Fruit fly (Drosophila melanogaster) whole organism, embryonic: ENCODE measurements around the gene CG11664.

ENCODE experiments used
- Adf1 ChIP-seq: fragments of 200-800 bp; sonication (Bioruptor generic); IDR thresholded peaks from 2 replicates; pipeline ENCODE4 v1.3.6; 2022; ENCODE audit warnings: missing biosample characterization, missing genetic modification characterization
- B-H2 ChIP-seq: fragments of 200-800 bp; sonication (Bioruptor generic); optimal IDR thresholded peaks from 2 replicates; lab custom pipeline; 2018; ENCODE audit warnings: missing biosample characterization, mild to moderate bottlenecking, missing genetic modification characterization
- CG10366 ChIP-seq: fragments of 200-800 bp; sonication (Bioruptor generic); IDR thresholded peaks from 2 replicates; pipeline ENCODE4 v1.3.6; 2022; ENCODE audit warnings: missing biosample characterization, missing genetic modification characterization
- CG11456 ChIP-seq: fragments of 200-800 bp; sonication (Bioruptor generic); IDR thresholded peaks from 3 replicates; pipeline ENCODE4 v1.3.6; 2022; ENCODE audit warnings: missing biosample characterization, missing genetic modification characterization
- CG11723 ChIP-seq: fragments of 200-800 bp; sonication (Bioruptor generic); optimal IDR thresholded peaks from 2 replicates; lab custom pipeline; 2017; ENCODE audit warnings: missing biosample characterization, mild to moderate bottlenecking, missing genetic modification characterization
- CG12391 ChIP-seq: fragments of 200-800 bp; sonication (Bioruptor generic); optimal IDR thresholded peaks from 3 replicates; lab custom pipeline; 2018; ENCODE audit warnings: missing biosample characterization, mild to moderate bottlenecking, missing genetic modification characterization, moderate library complexity
- CG13424 ChIP-seq: fragments of 200-800 bp; sonication (Bioruptor generic); optimal IDR thresholded peaks from 2 replicates; lab custom pipeline; 2019; ENCODE audit warnings: missing biosample characterization, mild to moderate bottlenecking, missing genetic modification characterization, moderate library complexity
- CG14667 ChIP-seq: fragments of 200-800 bp; sonication (Bioruptor generic); IDR thresholded peaks from 2 replicates; pipeline ENCODE4 v1.3.6; 2022; ENCODE audit warnings: missing biosample characterization, missing genetic modification characterization
- CG17385 ChIP-seq: fragments of 200-800 bp; sonication (Bioruptor generic); optimal IDR thresholded peaks from 3 replicates; lab custom pipeline; 2018; ENCODE audit warnings: missing biosample characterization, mild to moderate bottlenecking, missing genetic modification characterization
- CG18599 ChIP-seq: fragments of 200-800 bp; sonication (Bioruptor generic); optimal IDR thresholded peaks from 3 replicates; lab custom pipeline; 2017; ENCODE audit warnings: missing biosample characterization, missing genetic modification characterization, mild to moderate bottlenecking, moderate library complexity, missing genetic modification reagents
- CG4360 ChIP-seq: fragments of 200-800 bp; sonication (Bioruptor generic); IDR thresholded peaks from 2 replicates; pipeline ENCODE4 v1.3.6; 2022; ENCODE audit warnings: missing biosample characterization, missing genetic modification characterization
- CG5180 ChIP-seq: fragments of 200-800 bp; sonication (Bioruptor generic); optimal IDR thresholded peaks from 3 replicates; lab custom pipeline; 2017; ENCODE audit warnings: missing biosample characterization, missing genetic modification characterization, mild to moderate bottlenecking, moderate library complexity, missing genetic modification reagents
- CG7556 ChIP-seq: fragments of 200-800 bp; sonication (Bioruptor generic); optimal IDR thresholded peaks from 2 replicates; lab custom pipeline; 2017; ENCODE audit warnings: missing biosample characterization, mild to moderate bottlenecking, missing genetic modification characterization
- CG9932 ChIP-seq: fragments of 200-800 bp; sonication (Bioruptor generic); IDR thresholded peaks from 2 replicates; pipeline ENCODE4 v1.3.6; 2022; ENCODE audit warnings: missing biosample characterization, missing genetic modification characterization
- D19B ChIP-seq: fragments of 200-800 bp; sonication (Bioruptor generic); optimal IDR thresholded peaks from 2 replicates; lab custom pipeline; 2017; ENCODE audit warnings: missing biosample characterization, mild to moderate bottlenecking, missing genetic modification characterization
- Dfd ChIP-seq, 2 experiments: fragments of >200 bp; optimal IDR thresholded peaks; 2 replicates each; lab custom pipeline; 2017; ENCODE audit warnings: missing biosample characterization in 2 of 2, missing genetic modification characterization in 2 of 2
- E2f2 ChIP-seq: fragments of 200-800 bp; sonication (Bioruptor generic); IDR thresholded peaks from 2 replicates; pipeline ENCODE4 v1.3.6; 2022; ENCODE audit warnings: missing biosample characterization, missing genetic modification characterization
- Ets65A ChIP-seq: fragments of 200-800 bp; sonication (Bioruptor generic); peaks from one replicate; lab custom pipeline; 2016; ENCODE audit warnings: missing biosample characterization, missing genetic modification characterization
- Gug ChIP-seq: fragments of 200-800 bp; sonication (Bioruptor generic); IDR thresholded peaks from 4 replicates; pipeline ENCODE4 v1.3.6; 2022; ENCODE audit warnings: missing biosample characterization, missing genetic modification characterization
- Hmr ChIP-seq: fragments of 200-800 bp; sonication (Bioruptor generic); optimal IDR thresholded peaks from 3 replicates; lab custom pipeline; 2017; ENCODE audit warnings: mild to moderate bottlenecking, missing biosample characterization, missing genetic modification reagents, missing genetic modification characterization
- Hr78 ChIP-seq, 2 experiments: fragments of 200-800 bp in 1 of 2; fragments of >200 bp in 1 of 2; sonication (Bioruptor generic) in 1 of 2; optimal IDR thresholded peaks; 2 replicates each; lab custom pipeline; 2017 to 2019; ENCODE audit warnings: missing biosample characterization in 2 of 2, missing genetic modification characterization in 2 of 2, mild to moderate bottlenecking in 1 of 2, moderate library complexity in 1 of 2
- Nf-YB ChIP-seq: fragments of 200-800 bp; sonication (Bioruptor generic); optimal IDR thresholded peaks from 3 replicates; lab custom pipeline; 2019; ENCODE audit warnings: missing biosample characterization, mild to moderate bottlenecking, missing genetic modification characterization, moderate library complexity
- Ptx1 ChIP-seq: fragments of 200-800 bp; sonication (Bioruptor generic); IDR thresholded peaks from 2 replicates; pipeline ENCODE4 v1.3.6; 2022; ENCODE audit warnings: missing biosample characterization, missing genetic modification characterization
- Rfx ChIP-seq: fragments of 200-800 bp; sonication (Bioruptor generic); IDR thresholded peaks from 2 replicates; pipeline ENCODE4 v1.3.6; 2022; ENCODE audit warnings: missing biosample characterization, missing genetic modification characterization
- YL-1 ChIP-seq: fragments of 200-800 bp; sonication (Bioruptor generic); optimal IDR thresholded peaks from 3 replicates; lab custom pipeline; 2017; ENCODE audit warnings: missing biosample characterization, mild to moderate bottlenecking, missing genetic modification characterization
- az2 ChIP-seq: fragments of 200-800 bp; sonication (Bioruptor generic); optimal IDR thresholded peaks from 3 replicates; lab custom pipeline; 2016; ENCODE audit warnings: missing biosample characterization, missing genetic modification characterization
- bbx ChIP-seq: fragments of 200-800 bp; sonication (Bioruptor generic); IDR thresholded peaks from 2 replicates; pipeline ENCODE4 v1.3.6; 2022; ENCODE audit warnings: missing biosample characterization, missing genetic modification characterization; ENCODE audit not compliant: partially characterized antibody
- bsh ChIP-seq, 2 experiments: fragments of 200-800 bp; sonication (Bioruptor generic); optimal IDR thresholded peaks; 2 replicates each; lab custom pipeline; 2017 to 2018; ENCODE audit warnings: mild to moderate bottlenecking in 2 of 2, missing biosample characterization in 2 of 2, missing genetic modification characterization in 2 of 2, moderate library complexity in 1 of 2
- chn ChIP-seq: fragments of 200-800 bp; sonication (Bioruptor generic); optimal IDR thresholded peaks from 2 replicates; lab custom pipeline; 2016; ENCODE audit warnings: missing biosample characterization, missing genetic modification characterization
- ci ChIP-seq: fragments of 200-800 bp; sonication (Bioruptor generic); IDR thresholded peaks from 3 replicates; pipeline ENCODE4 v1.3.6; 2022; ENCODE audit warnings: missing biosample characterization, missing genetic modification characterization
- crp ChIP-seq, 2 experiments: fragments of 200-800 bp; sonication (Bioruptor generic); optimal IDR thresholded peaks; 2 replicates in 1 of 2; 3 replicates in 1 of 2; lab custom pipeline; 2017; ENCODE audit warnings: missing biosample characterization in 2 of 2, missing genetic modification characterization in 2 of 2, mild to moderate bottlenecking in 1 of 2, moderate library complexity in 1 of 2
- cwo ChIP-seq: fragments of 200-800 bp; sonication (Bioruptor generic); optimal IDR thresholded peaks from 3 replicates; lab custom pipeline; 2017; ENCODE audit warnings: missing biosample characterization, missing genetic modification characterization, mild to moderate bottlenecking, moderate library complexity, missing genetic modification reagents
- dysf ChIP-seq: fragments of 200-800 bp; sonication (Bioruptor generic); IDR thresholded peaks from 3 replicates; pipeline ENCODE4 v1.3.6; 2022; ENCODE audit warnings: missing biosample characterization, missing genetic modification characterization
- hkb ChIP-seq, 2 experiments: fragments of 200-800 bp in 1 of 2; fragments of >200 bp in 1 of 2; sonication (Bioruptor generic) in 1 of 2; IDR thresholded peaks in 1 of 2; optimal IDR thresholded peaks in 1 of 2; 2 replicates each; pipeline versions ENCODE4 v1.3.6 to Lab custom; 2017 to 2022; ENCODE audit warnings: missing biosample characterization in 1 of 2, missing genetic modification characterization in 1 of 2
- nom ChIP-seq: fragments of 200-800 bp; sonication (Bioruptor generic); optimal IDR thresholded peaks from 2 replicates; lab custom pipeline; 2017; ENCODE audit warnings: missing biosample characterization, missing genetic modification characterization, mild to moderate bottlenecking, moderate library complexity, missing genetic modification reagents
- prd ChIP-seq, 3 experiments: fragments of >200 bp in 2 of 3; fragments of 200-800 bp in 1 of 3; sonication (Bioruptor generic) in 1 of 3; optimal IDR thresholded peaks in 2 of 3; IDR thresholded peaks in 1 of 3; 2 replicates in 2 of 3; 3 replicates in 1 of 3; pipeline versions ENCODE4 v1.3.6 to Lab custom; 2017 to 2022; ENCODE audit warnings: missing biosample characterization in 1 of 3, missing genetic modification characterization in 1 of 3
- row ChIP-seq: fragments of 200-800 bp; sonication (Bioruptor generic); IDR thresholded peaks from 3 replicates; pipeline ENCODE4 v1.3.6; 2022; ENCODE audit warnings: missing biosample characterization, missing genetic modification characterization
- scrt ChIP-seq: fragments of 200-800 bp; sonication (Bioruptor generic); optimal IDR thresholded peaks from 2 replicates; lab custom pipeline; 2018; ENCODE audit warnings: missing biosample characterization, mild to moderate bottlenecking, missing genetic modification characterization, moderate library complexity
- slbo ChIP-seq: fragments of 200-800 bp; sonication (Bioruptor generic); IDR thresholded peaks from 2 replicates; pipeline ENCODE4 v1.3.6; 2022; ENCODE audit warnings: missing biosample characterization, missing genetic modification characterization
- sna ChIP-seq: fragments of 200-800 bp; sonication (Bioruptor generic); IDR thresholded peaks from 2 replicates; pipeline ENCODE4 v1.3.6; 2022; ENCODE audit warnings: missing biosample characterization, missing genetic modification characterization; ENCODE audit not compliant: partially characterized antibody
- sob ChIP-seq: fragments of 200-800 bp; sonication (Bioruptor generic); IDR thresholded peaks from 2 replicates; pipeline ENCODE4 v1.3.6; 2022; ENCODE audit warnings: missing biosample characterization, missing genetic modification characterization
- sqz ChIP-seq: fragments of 200-800 bp; sonication (Bioruptor generic); optimal IDR thresholded peaks from 3 replicates; lab custom pipeline; 2018; ENCODE audit warnings: missing biosample characterization, mild to moderate bottlenecking, missing genetic modification characterization
- unc-4 ChIP-seq: fragments of 200-800 bp; sonication (Bioruptor generic); IDR thresholded peaks from 2 replicates; pipeline ENCODE4 v1.3.6; 2022; ENCODE audit warnings: missing biosample characterization, missing genetic modification characterization; ENCODE audit not compliant: partially characterized antibody
- z ChIP-seq: fragments of 200-800 bp; sonication (Bioruptor generic); IDR thresholded peaks from 3 replicates; pipeline ENCODE4 v1.3.6; 2022; ENCODE audit warnings: missing biosample characterization, missing genetic modification characterization
- zfh1 ChIP-seq: fragments of 200-800 bp; sonication (Bioruptor generic); IDR thresholded peaks from 3 replicates; pipeline ENCODE4 v1.3.6; 2022; ENCODE audit warnings: missing biosample characterization, missing genetic modification characterization

Gene CG11664

dm6 chrX:908763-909497 lies 33.4 kb downstream of the CG11664 start:
- peak; percentile 88 for TF ChIP-seq sqz (GFP tag; lab: Kevin White, UChicago)
- no peak for TF ChIP-seq CG14667 (GFP tag; lab: Robert Waterston, UW)
- peak; percentile 3 for TF ChIP-seq nom
- TF ChIP-seq az2 (GFP tag; lab: Kevin White, UChicago), result no peak
- peak; percentile 59 for TF ChIP-seq cwo (GFP tag; lab: Kevin White, UChicago)
- TF ChIP-seq Adf1, result peak; percentile 78
- peak; percentile 92 for TF ChIP-seq CG5180 (GFP tag; lab: Kevin White, UChicago)
- peak; percentile 50 for TF ChIP-seq scrt (GFP tag; lab: Kevin White, UChicago)
- TF ChIP-seq CG4360 (GFP tag; lab: Robert Waterston, UW), result peak; percentile 50; the same call in 1 of the 2 replicates
- TF ChIP-seq Hr78 (GFP tag; optimal IDR thresholded peaks at IDR 0.05; lab: Kevin White, UChicago), result peak in 1 of 2 experiments; percentile 1
- TF ChIP-seq z (GFP tag; lab: Robert Waterston, UW), result peak; percentile 96
- TF ChIP-seq CG17385 (GFP tag; lab: Kevin White, UChicago), result peak; percentile 60
- no peak for TF ChIP-seq YL-1 (GFP tag; lab: Kevin White, UChicago)
- no peak for TF ChIP-seq CG9932 (GFP tag; lab: Robert Waterston, UW)
- TF ChIP-seq CG11723, result no peak
- TF ChIP-seq bbx, result 0 out of 2 replicates have a peak, but pooled peaks have one; percentile 13
- no peak for TF ChIP-seq Dfd (GFP tag; optimal IDR thresholded peaks at IDR 0.05; lab: Kevin White, UChicago)
- no peak for TF ChIP-seq B-H2 (GFP tag; lab: Kevin White, UChicago)
- TF ChIP-seq sna (GFP tag; lab: Robert Waterston, UW), result 0 out of 2 replicates have a peak, but pooled peaks have one; percentile 19
- peak in 1 of 2 experiments; percentile 36 for TF ChIP-seq crp (GFP tag; optimal IDR thresholded peaks at IDR 0.05; lab: Kevin White, UChicago)

dm6 chrX:921359-921758 lies 45.8 kb downstream of the CG11664 start:
- TF ChIP-seq prd (optimal IDR thresholded peaks at IDR 0.05; lab: Kevin White, UChicago), result no peak
- TF ChIP-seq prd (GFP tag; IDR thresholded peaks at IDR 0.05; lab: Robert Waterston, UW), result peak; percentile 51; the same call in 1 of the 3 replicates
- TF ChIP-seq Gug (GFP tag; lab: Robert Waterston, UW), result no peak
- no peak for TF ChIP-seq CG4360 (GFP tag; lab: Robert Waterston, UW)
- TF ChIP-seq Ets65A (GFP tag; lab: Kevin White, UChicago), result peak; percentile 59
- TF ChIP-seq CG10366 (GFP tag; lab: Robert Waterston, UW), result 0 out of 2 replicates have a peak, but pooled peaks have one; percentile 12
- TF ChIP-seq CG18599, result peak; percentile 53
- TF ChIP-seq Rfx (GFP tag; lab: Robert Waterston, UW), result 0 out of 2 replicates have a peak, but pooled peaks have one; percentile 17
- TF ChIP-seq Nf-YB (GFP tag; lab: Kevin White, UChicago), result no peak
- peak in 1 of 2 experiments; percentile 25 for TF ChIP-seq bsh (GFP tag; optimal IDR thresholded peaks at IDR 0.05; lab: Kevin White, UChicago)
- TF ChIP-seq CG11456, result 0 out of 3 replicates have a peak, but pooled peaks have one; percentile 10
- TF ChIP-seq CG13424 (tag; lab: Kevin White, UChicago), result peak; percentile 2
- no peak for TF ChIP-seq E2f2 (GFP tag; lab: Robert Waterston, UW)
- peak; percentile 52 for TF ChIP-seq slbo (GFP tag; lab: Robert Waterston, UW)
- peak; percentile 45 for TF ChIP-seq D19B
- TF ChIP-seq zfh1 (GFP tag; lab: Robert Waterston, UW), result 0 out of 3 replicates have a peak, but pooled peaks have one; percentile 14
- TF ChIP-seq ci, result no peak
- TF ChIP-seq row (GFP tag; lab: Robert Waterston, UW), result peak; percentile 60; the same call in 2 of the 3 replicates
- peak; percentile 40; the same call in 1 of the 2 replicates for TF ChIP-seq Ptx1 (GFP tag; lab: Robert Waterston, UW)
- no peak for TF ChIP-seq hkb (optimal IDR thresholded peaks at IDR 0.05; lab: Kevin White, UChicago)
- 0 out of 2 replicates have a peak, but pooled peaks have one; percentile 27 for TF ChIP-seq hkb (GFP tag; IDR thresholded peaks at IDR 0.05; lab: Robert Waterston, UW)
- no peak for TF ChIP-seq chn (GFP tag; lab: Kevin White, UChicago)
- 0 out of 3 replicates have a peak, but pooled peaks have one; percentile 26 for TF ChIP-seq dysf (GFP tag; lab: Robert Waterston, UW)
- TF ChIP-seq CG12391 (tag; lab: Kevin White, UChicago), result peak; percentile 3
- TF ChIP-seq CG5180 (GFP tag; lab: Kevin White, UChicago), result no peak
- peak; percentile 3 for TF ChIP-seq CG7556 (GFP tag; lab: Kevin White, UChicago)
- TF ChIP-seq sob (GFP tag; lab: Robert Waterston, UW), result 0 out of 2 replicates have a peak, but pooled peaks have one; percentile 14
- TF ChIP-seq Hmr (GFP tag; lab: Kevin White, UChicago), result peak; percentile 5
- TF ChIP-seq unc-4 (GFP tag; lab: Robert Waterston, UW), result no peak
